Fruit fly (Drosophila melanogaster) S2 (cell line): ENCODE data around the gene CG43448.

Experiments used
- CG8478 ChIP-seq: fragments of >200 bp; optimal IDR thresholded peaks from 2 replicates; lab custom pipeline; 2018
- CTCF ChIP-seq, 2 experiments: fragments of >200 bp; optimal IDR thresholded peaks; 2 replicates each; lab custom pipeline; 2018

CG43448 gene

dm6 chr3R:30215020-30215419, 22.5 kb downstream of the CG43448 start:
- TF ChIP-seq CG8478 (lab: Kevin White, UChicago) (no peak), CTCF (optimal IDR thresholded peaks at IDR 0.05; lab: Kevin White, UChicago) (no peak)

dm6 chr3R:30213697-30214096, 23.8 kb downstream of the CG43448 start, which contains the start of gene CecB:
CecB (minus strand) TSS chr3R:30213797.
- TF ChIP-seq CTCF (optimal IDR thresholded peaks at IDR 0.05; lab: Kevin White, UChicago) (no peak), CG8478 (lab: Kevin White, UChicago) (no peak)

- TF ChIP-seq CG8478 (lab: Kevin White, UChicago), result no peak
- no peak for TF ChIP-seq CTCF (optimal IDR thresholded peaks at IDR 0.05; lab: Kevin White, UChicago)
These were observed 25.7 kb downstream of the CG43448 start, which contains the start of gene CecA2 for dm6 chr3R:30211856-30212255. CecA2 (plus strand) TSS chr3R:30212156.

dm6 chr3R:30210560-30210959, 27.0 kb downstream of the CG43448 start, which contains the start of gene CecA1:
CecA1 (plus strand) TSS chr3R:30210874.
- TF ChIP-seq CTCF (optimal IDR thresholded peaks at IDR 0.05; lab: Kevin White, UChicago) (no peak), CG8478 (lab: Kevin White, UChicago) (no peak)

- no peak for TF ChIP-seq CTCF (optimal IDR thresholded peaks at IDR 0.05; lab: Kevin White, UChicago)
These were observed 27.9 kb downstream of the CG43448 start, which contains the start of gene Anp for dm6 chr3R:30209648-30210047. Anp (plus strand) TSS chr3R:30209948.

- TF ChIP-seq CTCF (optimal IDR thresholded peaks at IDR 0.05; lab: Kevin White, UChicago) (peak; percentile 43 to 88), CG8478 (lab: Kevin White, UChicago) (no peak)
These were observed 28.6 kb downstream of the CG43448 start, which contains the start of gene RpS7 for dm6 chr3R:30208766-30209484. RpS7 (minus strand) TSS chr3R:30209020.

- TF ChIP-seq CTCF (optimal IDR thresholded peaks at IDR 0.05; lab: Kevin White, UChicago), result no peak
- TF ChIP-seq CG8478 (lab: Kevin White, UChicago), result no peak
These were observed 29.5 kb downstream of the CG43448 start for dm6 chr3R:30208011-30208410.

- TF ChIP-seq CTCF (optimal IDR thresholded peaks at IDR 0.05; lab: Kevin White, UChicago) (no peak), CG8478 (lab: Kevin White, UChicago) (no peak)
These were observed 31.6 kb downstream of the CG43448 start for dm6 chr3R:30205946-30206345.

- no peak for TF ChIP-seq CTCF (optimal IDR thresholded peaks at IDR 0.05; lab: Kevin White, UChicago)
- no peak for TF ChIP-seq CG8478 (lab: Kevin White, UChicago)
These were observed 33.4 kb downstream of the CG43448 start for dm6 chr3R:30204004-30204603.

dm6 chr3R:30203104-30203986, 34.2 kb downstream of the CG43448 start:
- no peak for TF ChIP-seq CG8478 (lab: Kevin White, UChicago)
- TF ChIP-seq CTCF (optimal IDR thresholded peaks at IDR 0.05; lab: Kevin White, UChicago), result no peak

dm6 chr3R:30202898-30203103, 34.7 kb downstream of the CG43448 start, which contains the start of gene CG9743:
CG9743 (minus strand) TSS chr3R:30202998.
- TF ChIP-seq CTCF (optimal IDR thresholded peaks at IDR 0.05; lab: Kevin White, UChicago) (no peak), CG8478 (lab: Kevin White, UChicago) (no peak)

- TF ChIP-seq CG8478 (lab: Kevin White, UChicago), result no peak
- TF ChIP-seq CTCF (optimal IDR thresholded peaks at IDR 0.05; lab: Kevin White, UChicago), result no peak
These were observed 36.5 kb downstream of the CG43448 start for dm6 chr3R:30201064-30201463.

- TF ChIP-seq CTCF (optimal IDR thresholded peaks at IDR 0.05; lab: Kevin White, UChicago), result no peak
- no peak for TF ChIP-seq CG8478 (lab: Kevin White, UChicago)
These were observed 37.3 kb downstream of the CG43448 start for dm6 chr3R:30200091-30200698.

- TF ChIP-seq CG8478 (lab: Kevin White, UChicago), result no peak
- TF ChIP-seq CTCF (optimal IDR thresholded peaks at IDR 0.05; lab: Kevin White, UChicago), result no peak
These were observed 38.7 kb downstream of the CG43448 start for dm6 chr3R:30198793-30199192.
